Worm (Caenorhabditis elegans) whole organism, mixed stage, embryonic: ENCODE measurements around the gene vars-1.

Experiments used
- ceh-43 ChIP-seq: fragments of 200-800 bp; sonication (Bioruptor generic); optimal IDR thresholded peaks from 2 replicates; lab custom pipeline; 2018; ENCODE audit warnings: mild to moderate bottlenecking, missing genetic modification characterization, moderate library complexity, missing compliant biosample characterization
- ceh-83 ChIP-seq: fragments of 200-800 bp; sonication (Bioruptor generic); optimal IDR thresholded peaks from 2 replicates; lab custom pipeline; 2018; ENCODE audit warnings: mild to moderate bottlenecking, missing genetic modification characterization, missing compliant biosample characterization
- elt-3 ChIP-seq: fragments of 150-350 bp; optimal IDR thresholded peaks from 2 replicates; lab custom pipeline; 2014; ENCODE audit warnings: missing biosample characterization, missing genetic modification characterization
- lsy-2 ChIP-seq: fragments of 150-350 bp; optimal IDR thresholded peaks from 2 replicates; lab custom pipeline; 2014; ENCODE audit warnings: missing biosample characterization, missing genetic modification characterization
- mab-5 ChIP-seq: fragments of 150-350 bp; optimal IDR thresholded peaks from 2 replicates; lab custom pipeline; 2014; ENCODE audit warnings: missing biosample characterization, missing genetic modification characterization
- mep-1 ChIP-seq: fragments of 150-350 bp; optimal IDR thresholded peaks from 2 replicates; lab custom pipeline; 2017; ENCODE audit warnings: missing biosample characterization, missing genetic modification reagents, missing genetic modification characterization, inconsistent platforms
- nhr-12 ChIP-seq: fragments of 150-350 bp; optimal IDR thresholded peaks from 2 replicates; lab custom pipeline; 2014; ENCODE audit warnings: missing biosample characterization, missing genetic modification characterization
- nhr-28 ChIP-seq: fragments of 150-350 bp; optimal IDR thresholded peaks from 2 replicates; lab custom pipeline; 2014; ENCODE audit warnings: missing biosample characterization, missing genetic modification characterization
- nhr-76 ChIP-seq: sonication (generic microtip); optimal IDR thresholded peaks from 2 replicates; lab custom pipeline; 2017; ENCODE audit warnings: missing biosample characterization, missing genetic modification characterization
- snpc-4 ChIP-seq: fragments of 150-350 bp; optimal IDR thresholded peaks from 2 replicates; lab custom pipeline; 2014; ENCODE audit warnings: missing biosample characterization, missing genetic modification characterization
- unc-120 ChIP-seq: sonication (generic microtip); optimal IDR thresholded peaks from 2 replicates; lab custom pipeline; 2017; ENCODE audit warnings: missing genetic modification characterization, missing compliant biosample characterization; ENCODE audit not compliant: poor library complexity, severe bottlenecking
- unc-39 ChIP-seq: fragments of 150-350 bp; optimal IDR thresholded peaks from 2 replicates; lab custom pipeline; 2014; ENCODE audit warnings: missing biosample characterization, missing genetic modification characterization
- ztf-11 ChIP-seq: fragments of 150-350 bp; optimal IDR thresholded peaks from 2 replicates; lab custom pipeline; 2014; ENCODE audit warnings: missing biosample characterization, missing genetic modification characterization

- no peak for TF ChIP-seq snpc-4 (tag; lab: Kevin White, UChicago)
- no peak for TF ChIP-seq nhr-76
- TF ChIP-seq ceh-43 (GFP tag; lab: Kevin White, UChicago), result no peak
- TF ChIP-seq mep-1, result no peak
- TF ChIP-seq elt-3, result no peak
- TF ChIP-seq nhr-28 (tag; lab: Kevin White, UChicago), result no peak
- no peak for TF ChIP-seq unc-120 (tag; lab: Kevin White, UChicago)
- no peak for TF ChIP-seq nhr-12
- no peak for TF ChIP-seq mab-5
- no peak for TF ChIP-seq ceh-83 (GFP tag; lab: Kevin White, UChicago)
- TF ChIP-seq lsy-2, result no peak
- no peak for TF ChIP-seq ztf-11
- TF ChIP-seq unc-39 (tag; lab: Kevin White, UChicago), result no peak
These were observed 10.2 kb downstream of the vars-1 start for ce11 chrV:8041336-8041868.
